Worm (Caenorhabditis elegans) whole organism, L1 larva: ENCODE results near the gene Y40A1A.2.

Experiments
- C34B4.2 ChIP-seq: sonication (generic microtip); optimal IDR thresholded peaks from 2 replicates; lab custom pipeline; 2017; ENCODE audit warnings: mild to moderate bottlenecking, missing genetic modification characterization, missing compliant biosample characterization
- aha-1 ChIP-seq: fragments of 150-350 bp; optimal IDR thresholded peaks from 2 replicates; lab custom pipeline; 2014; ENCODE audit warnings: missing biosample characterization, missing genetic modification characterization
- alr-1 ChIP-seq: fragments of 200-800 bp; sonication (Bioruptor generic); optimal IDR thresholded peaks from 2 replicates; lab custom pipeline; 2018; ENCODE audit warnings: borderline replicate concordance, mild to moderate bottlenecking, missing genetic modification characterization, missing compliant biosample characterization
- ama-1 ChIP-seq: fragments of 150-350 bp; optimal IDR thresholded peaks from 2 replicates; lab custom pipeline; 2014
- blmp-1 ChIP-seq: fragments of 150-350 bp; optimal IDR thresholded peaks from 2 replicates; lab custom pipeline; 2014; ENCODE audit warnings: missing biosample characterization, missing genetic modification characterization
- ceh-63 ChIP-seq: fragments of 200-800 bp; sonication (Bioruptor generic); optimal IDR thresholded peaks from 2 replicates; lab custom pipeline; 2018; ENCODE audit warnings: mild to moderate bottlenecking, missing genetic modification characterization, missing compliant biosample characterization
- ceh-8 ChIP-seq: fragments of 200-800 bp; sonication (Bioruptor generic); optimal IDR thresholded peaks from 2 replicates; lab custom pipeline; 2018; ENCODE audit warnings: mild to moderate bottlenecking, missing genetic modification characterization, moderate library complexity, missing compliant biosample characterization
- ceh-82 ChIP-seq, 3 experiments: fragments of 150-350 bp in 1 of 3; sonication (generic microtip) in 2 of 3; optimal IDR thresholded peaks; 2 replicates each; lab custom pipeline; 2014 to 2017; ENCODE audit warnings: missing biosample characterization in 3 of 3, missing genetic modification characterization in 3 of 3
- ceh-90 ChIP-seq: sonication (generic microtip); optimal IDR thresholded peaks from 2 replicates; lab custom pipeline; 2016; ENCODE audit warnings: missing genetic modification characterization, missing compliant biosample characterization
- ces-1 ChIP-seq: fragments of 150-350 bp; optimal IDR thresholded peaks from 2 replicates; lab custom pipeline; 2014; ENCODE audit warnings: missing biosample characterization, missing genetic modification reagents, missing genetic modification characterization
- efl-1 ChIP-seq, 4 experiments: fragments of 150-350 bp; optimal IDR thresholded peaks in 3 of 4; peaks in 1 of 4; 1 replicate in 1 of 4; 2 replicates in 3 of 4; lab custom pipeline; 2014; ENCODE audit warnings: missing biosample characterization in 2 of 4, missing genetic modification characterization in 2 of 4, missing genetic modification reagents in 2 of 4
- elt-2 ChIP-seq: sonication (generic microtip); optimal IDR thresholded peaks from 2 replicates; lab custom pipeline; 2016; ENCODE audit warnings: missing genetic modification characterization, mild to moderate bottlenecking, inconsistent platforms, missing compliant biosample characterization, missing genetic modification reagents
- hpl-2 ChIP-seq: fragments of 150-350 bp; optimal IDR thresholded peaks from 2 replicates; lab custom pipeline; 2014; ENCODE audit warnings: missing biosample characterization, missing genetic modification reagents, missing genetic modification characterization
- lin-14 ChIP-seq: fragments of 200-800 bp; sonication (Bioruptor generic); optimal IDR thresholded peaks from 2 replicates; lab custom pipeline; 2018; ENCODE audit warnings: mild to moderate bottlenecking, missing genetic modification characterization, moderate library complexity, missing compliant biosample characterization
- lir-3 ChIP-seq: sonication (generic microtip); optimal IDR thresholded peaks from 2 replicates; lab custom pipeline; 2016; ENCODE audit warnings: mild to moderate bottlenecking, missing genetic modification characterization, moderate library complexity, missing compliant biosample characterization; ENCODE audit not compliant: poor library complexity
- nhr-11 ChIP-seq: fragments of 150-350 bp; optimal IDR thresholded peaks from 2 replicates; lab custom pipeline; 2014; ENCODE audit warnings: missing biosample characterization, missing genetic modification characterization
- nhr-28 ChIP-seq: fragments of 150-350 bp; optimal IDR thresholded peaks from 2 replicates; lab custom pipeline; 2014; ENCODE audit warnings: missing biosample characterization, missing genetic modification characterization
- nhr-47 ChIP-seq: sonication (generic microtip); optimal IDR thresholded peaks from 2 replicates; lab custom pipeline; 2016; ENCODE audit warnings: mild to moderate bottlenecking, missing genetic modification characterization, moderate library complexity, missing compliant biosample characterization
- nhr-71 ChIP-seq: sonication (generic microtip); optimal IDR thresholded peaks from 2 replicates; lab custom pipeline; 2016; ENCODE audit warnings: mild to moderate bottlenecking, missing genetic modification characterization, moderate library complexity, missing compliant biosample characterization
- nhr-76 ChIP-seq: sonication (generic microtip); optimal IDR thresholded peaks from 2 replicates; lab custom pipeline; 2017; ENCODE audit warnings: missing biosample characterization, missing genetic modification characterization
- nhr-84 ChIP-seq: sonication (generic microtip); optimal IDR thresholded peaks from 2 replicates; lab custom pipeline; 2017; ENCODE audit warnings: missing biosample characterization, missing genetic modification characterization
- nhr-85 ChIP-seq: sonication (generic microtip); peaks from one replicate; lab custom pipeline; 2016; ENCODE audit warnings: missing genetic modification characterization, inconsistent platforms, missing compliant biosample characterization
- pag-3 ChIP-seq: sonication (generic microtip); optimal IDR thresholded peaks from 2 replicates; lab custom pipeline; 2017; ENCODE audit warnings: missing genetic modification characterization, mild to moderate bottlenecking, missing compliant biosample characterization, antibody characterized with exemption, borderline replicate concordance; ENCODE audit not compliant: insufficient read depth
- sup-37 ChIP-seq: fragments of 200-800 bp; sonication (Bioruptor generic); optimal IDR thresholded peaks from 2 replicates; lab custom pipeline; 2018; ENCODE audit warnings: mild to moderate bottlenecking, missing genetic modification characterization, missing compliant biosample characterization
- zip-4 ChIP-seq: fragments of 200-800 bp; sonication (Bioruptor generic); optimal IDR thresholded peaks from 2 replicates; lab custom pipeline; 2018; ENCODE audit warnings: mild to moderate bottlenecking, missing genetic modification characterization, moderate library complexity, missing compliant biosample characterization
- ztf-11 ChIP-seq, 2 experiments: sonication (generic microtip); optimal IDR thresholded peaks; 2 replicates each; lab custom pipeline; 2016 to 2017; ENCODE audit warnings: missing genetic modification characterization in 2 of 2, missing biosample characterization in 1 of 2, missing compliant biosample characterization in 1 of 2

Gene Y40A1A.2

ce11 chrX:2035172-2035571 is 44.6 kb downstream of the Y40A1A.2 start, which contains the start of gene ergi-1:
ergi-1 (minus strand) TSS chrX:2035272.
- TF ChIP-seq efl-1 (optimal IDR thresholded peaks at IDR 0.05; lab: Kevin White, UChicago) = no peak
- TF ChIP-seq efl-1 (GFP tag; optimal IDR thresholded peaks at IDR 0.05 in 1 of 2; lab: Kevin White, UChicago) = peak in 1 of 2 experiments; percentile 26
- TF ChIP-seq ceh-82 (tag; optimal IDR thresholded peaks at IDR 0.05; lab: Kevin White, UChicago) = no peak

- TF ChIP-seq ceh-90 (tag; lab: Kevin White, UChicago) = no peak
- no peak for TF ChIP-seq ama-1 (lab: Kevin White, UChicago)
- no peak for TF ChIP-seq nhr-85 (tag; lab: Kevin White, UChicago)
- TF ChIP-seq ceh-8 (GFP tag; lab: Kevin White, UChicago) = no peak
- TF ChIP-seq nhr-76 (tag; lab: Kevin White, UChicago) = no peak
- no peak for TF ChIP-seq aha-1 (tag; lab: Kevin White, UChicago)
- no peak for TF ChIP-seq pag-3 (tag; lab: Kevin White, UChicago)
- TF ChIP-seq alr-1 (tag; lab: Kevin White, UChicago) = no peak
- no peak for TF ChIP-seq zip-4 (GFP tag; lab: Kevin White, UChicago)
- no peak for TF ChIP-seq ztf-11 (tag; optimal IDR thresholded peaks at IDR 0.05; lab: Kevin White, UChicago)
- no peak for TF ChIP-seq nhr-47
- TF ChIP-seq elt-2 (tag; lab: Kevin White, UChicago) = no peak
- no peak for TF ChIP-seq nhr-11
- TF ChIP-seq ces-1 (GFP tag; lab: Kevin White, UChicago) = no peak
- no peak for TF ChIP-seq nhr-84 (tag; lab: Kevin White, UChicago)
- no peak for TF ChIP-seq ceh-63 (GFP tag; lab: Kevin White, UChicago)
These were observed 48.8 kb downstream of the Y40A1A.2 start, which contains the start of gene smex-2 for ce11 chrX:2039358-2039757. smex-2 (minus strand) TSS chrX:2039458.

DNA sequence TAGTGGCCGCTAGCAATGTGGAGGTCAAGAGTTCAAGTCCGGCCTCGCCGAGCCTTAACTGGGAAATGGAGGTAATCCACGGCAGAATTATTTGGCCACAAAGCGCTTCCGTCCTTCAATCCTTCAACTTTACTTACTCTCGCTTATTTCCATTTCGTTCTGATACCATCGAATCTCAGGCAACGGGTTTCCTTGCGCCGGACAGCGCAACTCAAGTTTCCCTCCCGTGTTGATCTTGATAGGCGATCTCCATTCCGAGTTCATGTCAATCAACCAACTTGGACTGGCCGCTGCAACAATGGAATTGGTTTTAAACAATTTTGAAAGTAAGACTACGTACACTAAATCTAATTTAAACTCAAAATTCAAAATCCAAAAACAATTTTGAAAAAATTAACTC is 50.3 kb downstream of the Y40A1A.2 start:
- TF ChIP-seq sup-37 (GFP tag; lab: Kevin White, UChicago) (no peak), blmp-1 (peak; percentile 84), lir-3 (tag; lab: Kevin White, UChicago) (no peak), efl-1 (optimal IDR thresholded peaks at IDR 0.05; lab: Kevin White, UChicago) (no peak), efl-1 (GFP tag; optimal IDR thresholded peaks at IDR 0.05 in 1 of 2; lab: Kevin White, UChicago) (no peak), nhr-28 (tag; lab: Kevin White, UChicago) (no peak), lin-14 (no peak), C34B4.2 (tag; lab: Kevin White, UChicago) (no peak), nhr-76 (tag; lab: Kevin White, UChicago) (no peak), nhr-71 (tag; lab: Kevin White, UChicago) (no peak), hpl-2 (no peak), nhr-85 (tag; lab: Kevin White, UChicago) (peak; percentile 46)
